Worm (Caenorhabditis elegans) whole organism, L3 larva: ENCODE data around the gene fbxa-171.
"Not testable (repeated sequence)": the region's sequence is repeated elsewhere in the genome, so short reads cannot be mapped to it uniquely, and the experiment has no call there.

Source experiments
- R02D3.7 ChIP-seq: fragments of 150-350 bp; optimal IDR thresholded peaks from 2 replicates; lab custom pipeline; 2014; ENCODE audit warnings: missing biosample characterization, missing genetic modification characterization
- ZK546.5 ChIP-seq: sonication (generic microtip); optimal IDR thresholded peaks from 2 replicates; lab custom pipeline; 2017; ENCODE audit warnings: missing biosample characterization, missing genetic modification characterization
- aly-2 ChIP-seq: fragments of 150-350 bp; optimal IDR thresholded peaks from 2 replicates; lab custom pipeline; 2014; ENCODE audit warnings: missing biosample characterization, missing genetic modification characterization
- ama-1 ChIP-seq: fragments of 150-350 bp; optimal IDR thresholded peaks from 2 replicates; lab custom pipeline; 2018
- ceh-28 ChIP-seq: fragments of 150-350 bp; optimal IDR thresholded peaks from 2 replicates; lab custom pipeline; 2014; ENCODE audit warnings: missing biosample characterization, missing genetic modification reagents, missing genetic modification characterization
- ceh-82 ChIP-seq: fragments of 150-350 bp; optimal IDR thresholded peaks from 2 replicates; lab custom pipeline; 2014; ENCODE audit warnings: missing biosample characterization, missing genetic modification characterization
- ceh-9 ChIP-seq: sonication (generic microtip); optimal IDR thresholded peaks from 2 replicates; lab custom pipeline; 2018; ENCODE audit warnings: missing biosample characterization, missing genetic modification characterization
- daf-12 ChIP-seq: fragments of 150-350 bp; optimal IDR thresholded peaks from 2 replicates; lab custom pipeline; 2014; ENCODE audit warnings: missing biosample characterization, missing genetic modification reagents, missing genetic modification characterization
- egl-27 ChIP-seq: sonication (generic microtip); optimal IDR thresholded peaks from 4 replicates; lab custom pipeline; 2017; ENCODE audit warnings: missing biosample characterization, missing genetic modification reagents, missing genetic modification characterization
- egl-5 ChIP-seq: fragments of 150-350 bp; optimal IDR thresholded peaks from 2 replicates; lab custom pipeline; 2017; ENCODE audit warnings: missing biosample characterization, missing genetic modification reagents, missing genetic modification characterization, inconsistent platforms
- elt-1 ChIP-seq: fragments of 150-350 bp; optimal IDR thresholded peaks from 2 replicates; lab custom pipeline; 2014; ENCODE audit warnings: missing biosample characterization, missing genetic modification characterization
- elt-2 ChIP-seq: sonication (generic microtip); optimal IDR thresholded peaks from 2 replicates; lab custom pipeline; 2016; ENCODE audit warnings: missing genetic modification reagents, mild to moderate bottlenecking, missing genetic modification characterization, missing compliant biosample characterization
- elt-3 ChIP-seq, 3 experiments: fragments of 150-350 bp in 1 of 3; sonication (generic microtip) in 2 of 3; optimal IDR thresholded peaks; 2 replicates in 2 of 3; 4 replicates in 1 of 3; lab custom pipeline; 2014 to 2017; ENCODE audit warnings: missing biosample characterization in 3 of 3, missing genetic modification characterization in 3 of 3
- eor-1 ChIP-seq, 2 experiments: fragments of 150-350 bp; optimal IDR thresholded peaks; 2 replicates each; lab custom pipeline; 2014 to 2018; ENCODE audit warnings: missing biosample characterization in 2 of 2, missing genetic modification characterization in 2 of 2
- fkh-2 ChIP-seq: fragments of 150-350 bp; optimal IDR thresholded peaks from 2 replicates; lab custom pipeline; 2014; ENCODE audit warnings: missing biosample characterization, missing genetic modification reagents, missing genetic modification characterization
- fos-1 ChIP-seq: fragments of 150-350 bp; optimal IDR thresholded peaks from 2 replicates; lab custom pipeline; 2014; ENCODE audit warnings: missing biosample characterization, missing genetic modification characterization
- hmg-11 ChIP-seq: sonication (generic microtip); optimal IDR thresholded peaks from 2 replicates; lab custom pipeline; 2016; ENCODE audit warnings: missing genetic modification characterization, missing compliant biosample characterization
- lin-15B ChIP-seq: fragments of 150-350 bp; optimal IDR thresholded peaks from 2 replicates; lab custom pipeline; 2014; ENCODE audit warnings: missing biosample characterization, missing genetic modification characterization
- lin-39 ChIP-seq: fragments of 150-350 bp; optimal IDR thresholded peaks from 2 replicates; lab custom pipeline; 2018; ENCODE audit warnings: missing biosample characterization, missing genetic modification reagents, missing genetic modification characterization
- lsy-12 ChIP-seq: sonication (generic microtip); optimal IDR thresholded peaks from 2 replicates; lab custom pipeline; 2016; ENCODE audit warnings: mild to moderate bottlenecking, missing genetic modification characterization, missing compliant biosample characterization
- mdl-1 ChIP-seq: fragments of 150-350 bp; optimal IDR thresholded peaks from 2 replicates; lab custom pipeline; 2014; ENCODE audit warnings: missing biosample characterization, missing genetic modification characterization
- mml-1 ChIP-seq: fragments of 150-350 bp; sonication (generic microtip); optimal IDR thresholded peaks from 3 replicates; lab custom pipeline; 2014; ENCODE audit warnings: missing biosample characterization, missing genetic modification characterization
- nfya-1 ChIP-seq: sonication (generic microtip); optimal IDR thresholded peaks from 2 replicates; lab custom pipeline; 2017; ENCODE audit warnings: missing genetic modification characterization, mild to moderate bottlenecking, missing compliant biosample characterization, antibody characterized with exemption, moderate library complexity; ENCODE audit not compliant: insufficient read depth
- nhr-11 ChIP-seq: fragments of 150-350 bp; optimal IDR thresholded peaks from 2 replicates; lab custom pipeline; 2014; ENCODE audit warnings: missing biosample characterization, missing genetic modification characterization
- nhr-23 ChIP-seq: fragments of 150-350 bp; optimal IDR thresholded peaks from 2 replicates; lab custom pipeline; 2014; ENCODE audit warnings: missing biosample characterization, missing genetic modification reagents, missing genetic modification characterization
- nhr-25 ChIP-seq: sonication (generic microtip); optimal IDR thresholded peaks from 2 replicates; lab custom pipeline; 2017; ENCODE audit warnings: missing biosample characterization, missing genetic modification characterization
- nhr-28 ChIP-seq: fragments of 150-350 bp; optimal IDR thresholded peaks from 2 replicates; lab custom pipeline; 2014; ENCODE audit warnings: missing biosample characterization, missing genetic modification characterization
- nhr-67 ChIP-seq: fragments of 150-350 bp; optimal IDR thresholded peaks from 2 replicates; lab custom pipeline; 2014; ENCODE audit warnings: missing biosample characterization, missing genetic modification characterization
- nhr-76 ChIP-seq: fragments of 150-350 bp; sonication (generic microtip); optimal IDR thresholded peaks from 5 replicates; lab custom pipeline; 2014; ENCODE audit warnings: missing biosample characterization, missing genetic modification characterization
- pha-4 ChIP-seq: fragments of 150-350 bp; optimal IDR thresholded peaks from 2 replicates; lab custom pipeline; 2014; ENCODE audit warnings: missing biosample characterization, missing genetic modification reagents, missing genetic modification characterization
- pqm-1 ChIP-seq: fragments of 150-350 bp; optimal IDR thresholded peaks from 2 replicates; lab custom pipeline; 2017; ENCODE audit warnings: missing biosample characterization, missing genetic modification characterization, inconsistent platforms
- sea-2 ChIP-seq: fragments of 150-350 bp; sonication (generic microtip); optimal IDR thresholded peaks from 4 replicates; lab custom pipeline; 2014; ENCODE audit warnings: missing biosample characterization, missing genetic modification reagents, missing genetic modification characterization
- snpc-4 ChIP-seq: fragments of 150-350 bp; optimal IDR thresholded peaks from 2 replicates; lab custom pipeline; 2014; ENCODE audit warnings: missing biosample characterization, missing genetic modification characterization
- tbx-2 ChIP-seq: sonication (generic microtip); optimal IDR thresholded peaks from 2 replicates; lab custom pipeline; 2016; ENCODE audit warnings: mild to moderate bottlenecking, missing genetic modification characterization, missing compliant biosample characterization
- unc-39 ChIP-seq: sonication (generic microtip); optimal IDR thresholded peaks from 4 replicates; lab custom pipeline; 2017; ENCODE audit warnings: missing biosample characterization, missing genetic modification characterization
- unc-62 ChIP-seq: fragments of 150-350 bp; sonication (generic microtip); optimal IDR thresholded peaks from 4 replicates; lab custom pipeline; 2014; ENCODE audit warnings: missing biosample characterization, missing genetic modification reagents, missing genetic modification characterization
- ztf-11 ChIP-seq: fragments of 150-350 bp; optimal IDR thresholded peaks from 2 replicates; lab custom pipeline; 2014; ENCODE audit warnings: missing biosample characterization, missing genetic modification characterization

The fbxa-171 gene

DNA sequence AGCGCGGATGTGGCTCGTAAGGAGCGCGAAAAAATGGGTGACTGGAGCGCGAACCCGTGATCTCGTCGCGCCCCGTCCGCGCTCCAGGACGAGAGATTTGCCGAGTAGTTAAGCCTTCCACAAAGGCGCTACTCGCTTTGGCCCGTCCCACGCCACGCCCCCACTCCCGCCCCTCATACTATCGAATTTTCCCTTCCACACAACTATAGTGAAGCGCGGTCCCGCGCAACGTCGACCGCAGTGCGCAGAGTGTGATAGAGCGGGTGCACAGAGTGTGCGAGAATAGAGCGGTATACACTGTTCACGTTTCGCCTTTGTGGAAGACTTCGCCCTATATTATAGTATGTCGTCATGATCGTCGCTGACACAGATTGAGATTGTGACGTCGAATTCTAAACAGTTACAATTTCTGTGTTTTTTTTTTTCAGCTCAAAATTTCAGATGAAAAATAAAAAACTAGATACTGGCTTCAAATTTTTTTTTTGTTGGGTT is 18.6 kb upstream of the fbxa-171 start, which contains the start of gene fbxa-133:
Gene fbxa-133 (plus strand): TSS at position 442 of the 492 bp plus-strand sequence.
- TF ChIP-seq fos-1; elt-3 (tag; optimal IDR thresholded peaks at IDR 0.05; lab: Kevin White, UChicago); tbx-2 (tag; lab: Kevin White, UChicago): not testable (repeated sequence)

DNA sequence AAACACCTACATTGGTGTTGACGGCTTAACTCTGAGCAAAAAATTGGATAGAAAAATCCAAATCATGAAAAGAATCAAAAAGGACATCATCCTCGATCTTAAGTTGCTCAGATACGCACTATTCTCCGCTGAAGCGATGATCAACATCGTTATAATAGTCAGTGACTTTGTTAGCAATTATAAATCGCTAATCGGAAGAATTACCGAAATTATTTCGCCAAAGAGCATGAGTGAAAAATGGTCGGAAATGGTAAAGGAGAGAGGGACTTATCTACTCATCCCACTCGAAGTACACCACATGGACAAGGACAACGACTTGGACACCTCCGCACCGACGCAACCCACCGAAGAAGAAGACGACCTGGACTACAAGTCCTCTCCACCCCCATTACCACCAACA is 14.2 kb upstream of the fbxa-171 start:
- TF ChIP-seq hmg-11 (tag; lab: Kevin White, UChicago) (no peak), nhr-11 (tag; lab: Kevin White, UChicago) (no peak), lsy-12 (tag; lab: Kevin White, UChicago) (no peak), elt-1 (tag; lab: Kevin White, UChicago) (no peak), daf-12 (tag; lab: Kevin White, UChicago) (no peak), mdl-1 (tag; lab: Kevin White, UChicago) (no peak), unc-62 (no peak), ztf-11 (no peak), nhr-76 (tag; lab: Kevin White, UChicago) (no peak), egl-27 (tag; lab: Kevin White, UChicago) (no peak), R02D3.7 (tag; lab: Kevin White, UChicago) (no peak), ceh-9 (no peak), nfya-1 (no peak), egl-5 (no peak), pha-4 (tag; lab: Kevin White, UChicago) (no peak), ceh-82 (tag; lab: Kevin White, UChicago) (no peak), nhr-28 (tag; lab: Kevin White, UChicago) (no peak), ceh-28 (no peak), lin-39 (tag; lab: Kevin White, UChicago) (no peak)
- TF ChIP-seq, all 47 proteins: peak for 0

DNA sequence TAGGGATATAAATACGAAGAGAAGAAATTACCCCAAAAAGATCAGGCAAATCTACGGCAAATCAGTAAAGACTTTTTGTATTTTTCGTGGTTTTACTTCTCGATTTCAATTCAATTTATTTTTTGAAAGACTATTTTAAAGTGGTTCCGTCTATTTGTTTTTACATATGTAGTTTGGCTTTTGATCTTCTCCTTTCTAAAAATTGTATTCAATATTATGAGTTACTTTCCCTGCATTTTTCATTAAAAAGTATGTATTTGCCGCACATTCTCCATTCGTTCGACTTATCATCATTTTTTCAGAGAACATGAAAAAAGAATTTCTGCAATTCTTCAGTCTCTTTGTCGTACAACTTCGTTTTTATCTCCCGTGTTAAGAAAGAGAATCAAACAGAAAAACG is 1.0 kb upstream of the fbxa-171 start, which contains the start of gene C38D9.2:
Gene C38D9.2 (plus strand): TSS at position 301 of the 400 bp plus-strand sequence.
- TF ChIP-seq lin-39 (tag; lab: Kevin White, UChicago), result no peak
- no peak for TF ChIP-seq fkh-2 (tag; lab: Kevin White, UChicago)
- no peak for TF ChIP-seq tbx-2 (tag; lab: Kevin White, UChicago)
- TF ChIP-seq nhr-28 (tag; lab: Kevin White, UChicago), result no peak
- TF ChIP-seq lin-15B (tag; lab: Kevin White, UChicago), result no peak
- TF ChIP-seq ceh-28, result no peak

DNA sequence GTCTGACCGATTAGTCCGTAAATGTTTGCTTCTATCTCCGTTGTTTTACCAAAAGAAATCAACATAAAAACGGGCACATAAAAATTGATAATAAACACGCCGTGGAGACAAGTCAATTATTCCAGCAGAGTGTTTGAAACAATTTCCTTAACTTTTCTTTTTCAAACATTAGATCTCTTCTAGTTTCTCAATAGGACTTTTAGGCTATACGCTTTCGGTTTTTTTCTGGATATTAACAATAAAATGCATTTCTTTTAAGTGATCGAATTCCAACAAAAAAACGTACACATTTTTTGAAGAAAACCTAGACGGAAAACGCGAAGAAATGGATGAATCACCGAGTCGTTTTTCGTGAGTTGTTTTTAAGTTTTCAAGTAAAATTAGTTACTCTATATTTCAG is 6.9 kb downstream of the fbxa-171 start, which contains the start of gene fbxa-172:
Gene fbxa-172 (plus strand): TSS at position 301 of the 400 bp plus-strand sequence.
- TF ChIP-seq sea-2 (GFP tag; lab: Kevin White, UChicago), result no peak
- no peak for TF ChIP-seq eor-1 (tag; optimal IDR thresholded peaks at IDR 0.05; lab: Kevin White, UChicago)
- TF ChIP-seq fkh-2 (tag; lab: Kevin White, UChicago), result no peak
- TF ChIP-seq elt-3 (tag; optimal IDR thresholded peaks at IDR 0.05; lab: Kevin White, UChicago), result no peak
- TF ChIP-seq nhr-25 (tag; lab: Kevin White, UChicago), result no peak
- no peak for TF ChIP-seq nhr-67
- no peak for TF ChIP-seq ama-1 (lab: Kevin White, UChicago)
- no peak for TF ChIP-seq nhr-23 (tag; lab: Kevin White, UChicago)
- TF ChIP-seq ZK546.5, result no peak
- no peak for TF ChIP-seq unc-39 (tag; lab: Kevin White, UChicago)
- TF ChIP-seq daf-12 (tag; lab: Kevin White, UChicago), result no peak
- TF ChIP-seq mml-1 (tag; lab: Kevin White, UChicago), result no peak
- no peak for TF ChIP-seq egl-27 (tag; lab: Kevin White, UChicago)
- no peak for TF ChIP-seq elt-2 (tag; lab: Kevin White, UChicago)
- TF ChIP-seq nfya-1, result no peak
- no peak for TF ChIP-seq ceh-9
- no peak for TF ChIP-seq hmg-11 (tag; lab: Kevin White, UChicago)
- TF ChIP-seq egl-5, result no peak
- no peak for TF ChIP-seq R02D3.7 (tag; lab: Kevin White, UChicago)

ce11 chrV:17558377-17558776 is 7.4 kb downstream of the fbxa-171 start, which contains the start of gene fbxa-174:
fbxa-174 (minus strand) TSS chrV:17558477.
- no peak for TF ChIP-seq hmg-11 (tag; lab: Kevin White, UChicago)
- no peak for TF ChIP-seq egl-5
- TF ChIP-seq unc-39 (tag; lab: Kevin White, UChicago), result no peak
- TF ChIP-seq fos-1, result no peak
- no peak for TF ChIP-seq elt-1 (tag; lab: Kevin White, UChicago)
- no peak for TF ChIP-seq aly-2 (tag; lab: Kevin White, UChicago)
- no peak for TF ChIP-seq pha-4 (tag; lab: Kevin White, UChicago)
- no peak for TF ChIP-seq fkh-2 (tag; lab: Kevin White, UChicago)
- no peak for TF ChIP-seq ZK546.5
- no peak for TF ChIP-seq mdl-1 (tag; lab: Kevin White, UChicago)
- no peak for TF ChIP-seq ceh-9
- no peak for TF ChIP-seq pqm-1 (tag; lab: Kevin White, UChicago)
- no peak for TF ChIP-seq nhr-67
- no peak for TF ChIP-seq sea-2 (GFP tag; lab: Kevin White, UChicago)
- TF ChIP-seq snpc-4 (tag; lab: Kevin White, UChicago), result no peak
- no peak for TF ChIP-seq lsy-12 (tag; lab: Kevin White, UChicago)
- no peak for TF ChIP-seq tbx-2 (tag; lab: Kevin White, UChicago)
- no peak for TF ChIP-seq nhr-28 (tag; lab: Kevin White, UChicago)
- TF ChIP-seq ama-1 (lab: Kevin White, UChicago), result no peak
